Worm (Caenorhabditis elegans) whole organism, early embryonic: ENCODE measurements around the gene Y17G7B.17.

Experiments
- B0310.2 ChIP-seq: sonication (generic microtip); optimal IDR thresholded peaks from 2 replicates; lab custom pipeline; 2016; ENCODE audit warnings: mild to moderate bottlenecking, missing genetic modification characterization, missing compliant biosample characterization
- F13C5.2 ChIP-seq: sonication (generic microtip); optimal IDR thresholded peaks from 2 replicates; lab custom pipeline; 2017; ENCODE audit warnings: mild to moderate bottlenecking, missing genetic modification characterization, inconsistent platforms, missing compliant biosample characterization
- aly-1 ChIP-seq: sonication (generic microtip); optimal IDR thresholded peaks from 2 replicates; lab custom pipeline; 2016; ENCODE audit warnings: missing genetic modification characterization, missing compliant biosample characterization
- ama-1 ChIP-seq: fragments of 150-350 bp; optimal IDR thresholded peaks from 2 replicates; lab custom pipeline; 2014
- ceh-13 ChIP-seq: fragments of 200-800 bp; sonication (Bioruptor generic); optimal IDR thresholded peaks from 2 replicates; lab custom pipeline; 2018; ENCODE audit warnings: mild to moderate bottlenecking, missing genetic modification characterization, missing compliant biosample characterization
- ceh-36 ChIP-seq: sonication (generic microtip); optimal IDR thresholded peaks from 2 replicates; lab custom pipeline; 2016; ENCODE audit warnings: missing genetic modification characterization, inconsistent platforms, missing compliant biosample characterization
- ets-7 ChIP-seq: sonication (generic microtip); optimal IDR thresholded peaks from 2 replicates; lab custom pipeline; 2016; ENCODE audit warnings: missing genotype, missing genetic modification characterization, missing compliant biosample characterization
- flt-1 ChIP-seq: fragments of 200-800 bp; sonication (Bioruptor generic); IDR thresholded peaks from 2 replicates; pipeline ENCODE4 v1.3.6; 2022; ENCODE audit warnings: missing genetic modification characterization, missing compliant biosample characterization
- hmbx-1 ChIP-seq: sonication (generic microtip); optimal IDR thresholded peaks from 2 replicates; lab custom pipeline; 2016; ENCODE audit warnings: mild to moderate bottlenecking, missing genetic modification characterization, missing compliant biosample characterization
- hmg-4 ChIP-seq: fragments of 200-800 bp; sonication (Bioruptor generic); optimal IDR thresholded peaks from 2 replicates; lab custom pipeline; 2018; ENCODE audit warnings: mild to moderate bottlenecking, missing genetic modification characterization, missing compliant biosample characterization
- hnd-1 ChIP-seq: sonication (generic microtip); optimal IDR thresholded peaks from 2 replicates; lab custom pipeline; 2016; ENCODE audit warnings: missing genetic modification characterization, missing compliant biosample characterization
- pes-1 ChIP-seq: fragments of 200-800 bp; sonication (Bioruptor generic); IDR thresholded peaks from 2 replicates; pipeline ENCODE4 v1.3.6; 2022; ENCODE audit warnings: missing genetic modification reagents, missing genetic modification characterization, missing compliant biosample characterization
- scrt-1 ChIP-seq: fragments of 200-800 bp; sonication (Bioruptor generic); IDR thresholded peaks from 2 replicates; pipeline ENCODE4 v1.3.6; 2022; ENCODE audit warnings: missing genetic modification characterization, missing compliant biosample characterization
- sea-1 ChIP-seq: fragments of 200-800 bp; sonication (Bioruptor generic); conservative IDR thresholded peaks from 2 replicates; pipeline ENCODE4 v1.3.6; 2022; ENCODE audit warnings: missing genetic modification characterization, missing compliant biosample characterization
- tbx-11 ChIP-seq: fragments of 200-800 bp; sonication (Bioruptor generic); IDR thresholded peaks from 2 replicates; pipeline ENCODE4 v1.3.6; 2022; ENCODE audit warnings: missing genetic modification characterization, missing compliant biosample characterization
- tbx-37 ChIP-seq: fragments of 200-800 bp; sonication (Bioruptor generic); conservative IDR thresholded peaks from 2 replicates; pipeline ENCODE4 v1.3.6; 2022; ENCODE audit warnings: missing genetic modification reagents, missing genetic modification characterization, missing compliant biosample characterization
- tra-4 ChIP-seq: sonication (generic microtip); optimal IDR thresholded peaks from 2 replicates; lab custom pipeline; 2017; ENCODE audit warnings: missing genetic modification characterization, missing compliant biosample characterization

Y17G7B.17 gene

ce11 chrII:12081454-12081853 is 18.3 kb downstream of the Y17G7B.17 start:
- no peak for TF ChIP-seq pes-1
- no peak for TF ChIP-seq ama-1 (lab: Kevin White, UChicago)
- TF ChIP-seq hmg-4 (GFP tag; lab: Kevin White, UChicago) = no peak
- TF ChIP-seq flt-1 (GFP tag; lab: Robert Waterston, UW) = no peak
- TF ChIP-seq hnd-1 (tag; lab: Kevin White, UChicago) = no peak
- no peak for TF ChIP-seq B0310.2 (tag; lab: Kevin White, UChicago)
- TF ChIP-seq aly-1 = no peak
- no peak for TF ChIP-seq F13C5.2 (tag; lab: Kevin White, UChicago)
- no peak for TF ChIP-seq ceh-36
- no peak for TF ChIP-seq hmbx-1 (tag; lab: Kevin White, UChicago)
- TF ChIP-seq scrt-1 (GFP tag; lab: Robert Waterston, UW) = no peak
- no peak for TF ChIP-seq ets-7 (tag; lab: Kevin White, UChicago)

ce11 chrII:12080015-12080414 is 19.8 kb downstream of the Y17G7B.17 start:
- TF ChIP-seq aly-1 (no peak), ceh-13 (GFP tag; lab: Kevin White, UChicago) (no peak), hnd-1 (tag; lab: Kevin White, UChicago) (no peak), ama-1 (lab: Kevin White, UChicago) (no peak), hmg-4 (GFP tag; lab: Kevin White, UChicago) (no peak), sea-1 (GFP tag; lab: Robert Waterston, UW) (no peak), tbx-11 (no peak), tbx-37 (GFP tag; lab: Robert Waterston, UW) (no peak), scrt-1 (GFP tag; lab: Robert Waterston, UW) (no peak), flt-1 (GFP tag; lab: Robert Waterston, UW) (no peak), tra-4 (tag; lab: Kevin White, UChicago) (no peak), pes-1 (no peak)

ce11 chrII:12077281-12077680 is 22.5 kb downstream of the Y17G7B.17 start:
- TF ChIP-seq pes-1 (no peak), ceh-36 (no peak), scrt-1 (GFP tag; lab: Robert Waterston, UW) (no peak), tbx-37 (GFP tag; lab: Robert Waterston, UW) (no peak), tra-4 (tag; lab: Kevin White, UChicago) (no peak), ets-7 (tag; lab: Kevin White, UChicago) (no peak), tbx-11 (no peak), flt-1 (GFP tag; lab: Robert Waterston, UW) (no peak), hnd-1 (tag; lab: Kevin White, UChicago) (no peak), B0310.2 (tag; lab: Kevin White, UChicago) (no peak), F13C5.2 (tag; lab: Kevin White, UChicago) (no peak), hmbx-1 (tag; lab: Kevin White, UChicago) (no peak), aly-1 (no peak), ceh-13 (GFP tag; lab: Kevin White, UChicago) (no peak), sea-1 (GFP tag; lab: Robert Waterston, UW) (no peak), ama-1 (lab: Kevin White, UChicago) (no peak), hmg-4 (GFP tag; lab: Kevin White, UChicago) (no peak)

ce11 chrII:12076355-12076754 is 23.4 kb downstream of the Y17G7B.17 start:
- TF ChIP-seq tbx-11 (no peak), tbx-37 (GFP tag; lab: Robert Waterston, UW) (no peak), sea-1 (GFP tag; lab: Robert Waterston, UW) (peak; percentile 46; the same call in 1 of the 2 replicates), F13C5.2 (tag; lab: Kevin White, UChicago) (no peak), hmbx-1 (tag; lab: Kevin White, UChicago) (no peak), scrt-1 (GFP tag; lab: Robert Waterston, UW) (no peak), hmg-4 (GFP tag; lab: Kevin White, UChicago) (no peak), aly-1 (no peak)

- no peak for TF ChIP-seq pes-1
- TF ChIP-seq ama-1 (lab: Kevin White, UChicago) = no peak
- no peak for TF ChIP-seq B0310.2 (tag; lab: Kevin White, UChicago)
- no peak for TF ChIP-seq hmg-4 (GFP tag; lab: Kevin White, UChicago)
- no peak for TF ChIP-seq F13C5.2 (tag; lab: Kevin White, UChicago)
- no peak for TF ChIP-seq tra-4 (tag; lab: Kevin White, UChicago)
- TF ChIP-seq hmbx-1 (tag; lab: Kevin White, UChicago) = no peak
- TF ChIP-seq aly-1 = no peak
- TF ChIP-seq scrt-1 (GFP tag; lab: Robert Waterston, UW) = no peak
- TF ChIP-seq flt-1 (GFP tag; lab: Robert Waterston, UW) = no peak
- TF ChIP-seq tbx-11 = no peak
- no peak for TF ChIP-seq sea-1 (GFP tag; lab: Robert Waterston, UW)
- no peak for TF ChIP-seq tbx-37 (GFP tag; lab: Robert Waterston, UW)
- TF ChIP-seq ceh-36 = no peak
Measured at ce11 chrII:12071243-12071642, 28.5 kb downstream of the Y17G7B.17 start.

- TF ChIP-seq hnd-1 (tag; lab: Kevin White, UChicago) (no peak), ceh-36 (no peak), flt-1 (GFP tag; lab: Robert Waterston, UW) (no peak), ceh-13 (GFP tag; lab: Kevin White, UChicago) (no peak), hmg-4 (GFP tag; lab: Kevin White, UChicago) (no peak), pes-1 (no peak), tra-4 (tag; lab: Kevin White, UChicago) (no peak), B0310.2 (tag; lab: Kevin White, UChicago) (no peak), scrt-1 (GFP tag; lab: Robert Waterston, UW) (no peak), ets-7 (tag; lab: Kevin White, UChicago) (no peak), hmbx-1 (tag; lab: Kevin White, UChicago) (no peak), ama-1 (lab: Kevin White, UChicago) (no peak), F13C5.2 (tag; lab: Kevin White, UChicago) (no peak)
Measured at ce11 chrII:12067451-12068076, 32.2 kb downstream of the Y17G7B.17 start, which contains the start of gene Y17G7B.22. Gene Y17G7B.22, plus strand, starts transcription at chrII:12068026.

- TF ChIP-seq ceh-13 (GFP tag; lab: Kevin White, UChicago) (no peak), hmbx-1 (tag; lab: Kevin White, UChicago) (no peak), aly-1 (no peak), F13C5.2 (tag; lab: Kevin White, UChicago) (no peak), ets-7 (tag; lab: Kevin White, UChicago) (no peak)
Measured at ce11 chrII:12064680-12065135, 35.1 kb downstream of the Y17G7B.17 start, which contains the start of gene arrd-8. Gene arrd-8, plus strand, starts transcription at chrII:12065085.
